Worm (Caenorhabditis elegans) whole organism, L1 larva: ENCODE results near the gene Y62F5A.10.

ENCODE experiments used
- hlh-17 ChIP-seq: fragments of 200-800 bp; sonication (Bioruptor generic); optimal IDR thresholded peaks from 2 replicates; lab custom pipeline; 2018; ENCODE audit warnings: missing genetic modification characterization, mild to moderate bottlenecking, missing compliant biosample characterization, moderate library complexity, borderline replicate concordance
- nhr-76 ChIP-seq: sonication (generic microtip); optimal IDR thresholded peaks from 2 replicates; lab custom pipeline; 2017; ENCODE audit warnings: missing biosample characterization, missing genetic modification characterization
- nhr-77 ChIP-seq: fragments of 150-350 bp; optimal IDR thresholded peaks from 2 replicates; lab custom pipeline; 2014; ENCODE audit warnings: missing biosample characterization, missing genetic modification characterization
- nhr-90 ChIP-seq: sonication (generic microtip); optimal IDR thresholded peaks from 2 replicates; lab custom pipeline; 2016; ENCODE audit warnings: mild to moderate bottlenecking, missing genetic modification characterization, missing compliant biosample characterization; ENCODE audit not compliant: poor library complexity
- skn-1 ChIP-seq: fragments of 150-350 bp; optimal IDR thresholded peaks from 2 replicates; lab custom pipeline; 2014; ENCODE audit warnings: missing biosample characterization, missing genetic modification characterization
- sup-37 ChIP-seq: fragments of 200-800 bp; sonication (Bioruptor generic); optimal IDR thresholded peaks from 2 replicates; lab custom pipeline; 2018; ENCODE audit warnings: mild to moderate bottlenecking, missing genetic modification characterization, missing compliant biosample characterization
- unc-62 ChIP-seq: fragments of 150-350 bp; optimal IDR thresholded peaks from 2 replicates; lab custom pipeline; 2014; ENCODE audit warnings: missing biosample characterization, missing genetic modification reagents, missing genetic modification characterization

ce11 chrII:11545299-11545951 lies 24.0 kb downstream of the Y62F5A.10 start, which contains the start of gene dnj-13:
- TF ChIP-seq hlh-17 (no peak), sup-37 (peak; percentile 87), unc-62 (GFP tag; lab: Kevin White, UChicago) (no peak), nhr-77 (tag; lab: Kevin White, UChicago) (peak; percentile 91), nhr-76 (tag; lab: Kevin White, UChicago) (peak; percentile 64), nhr-90 (tag; lab: Kevin White, UChicago) (peak; percentile 98), skn-1 (tag; lab: Kevin White, UChicago) (peak; percentile 93)
